Worm (Caenorhabditis elegans) whole organism, early embryonic: Measurements from ENCODE around the gene parp-2.
A peak's percentile ranks its signal among the peaks of the same experiment; 100 is the strongest.

Source experiments
- B0310.2 ChIP-seq: sonication (generic microtip); optimal IDR thresholded peaks from 2 replicates; lab custom pipeline; 2016; ENCODE audit warnings: mild to moderate bottlenecking, missing genetic modification characterization, missing compliant biosample characterization
- F13C5.2 ChIP-seq: sonication (generic microtip); optimal IDR thresholded peaks from 2 replicates; lab custom pipeline; 2017; ENCODE audit warnings: mild to moderate bottlenecking, missing genetic modification characterization, inconsistent platforms, missing compliant biosample characterization
- aly-1 ChIP-seq: sonication (generic microtip); optimal IDR thresholded peaks from 2 replicates; lab custom pipeline; 2016; ENCODE audit warnings: missing genetic modification characterization, missing compliant biosample characterization
- ama-1 ChIP-seq: fragments of 150-350 bp; optimal IDR thresholded peaks from 2 replicates; lab custom pipeline; 2014
- ceh-13 ChIP-seq: fragments of 200-800 bp; sonication (Bioruptor generic); optimal IDR thresholded peaks from 2 replicates; lab custom pipeline; 2018; ENCODE audit warnings: mild to moderate bottlenecking, missing genetic modification characterization, missing compliant biosample characterization
- ceh-36 ChIP-seq: sonication (generic microtip); optimal IDR thresholded peaks from 2 replicates; lab custom pipeline; 2016; ENCODE audit warnings: missing genetic modification characterization, inconsistent platforms, missing compliant biosample characterization
- ets-7 ChIP-seq: sonication (generic microtip); optimal IDR thresholded peaks from 2 replicates; lab custom pipeline; 2016; ENCODE audit warnings: missing genotype, missing genetic modification characterization, missing compliant biosample characterization
- flt-1 ChIP-seq: fragments of 200-800 bp; sonication (Bioruptor generic); IDR thresholded peaks from 2 replicates; pipeline ENCODE4 v1.3.6; 2022; ENCODE audit warnings: missing genetic modification characterization, missing compliant biosample characterization
- hmbx-1 ChIP-seq: sonication (generic microtip); optimal IDR thresholded peaks from 2 replicates; lab custom pipeline; 2016; ENCODE audit warnings: mild to moderate bottlenecking, missing genetic modification characterization, missing compliant biosample characterization
- hmg-4 ChIP-seq: fragments of 200-800 bp; sonication (Bioruptor generic); optimal IDR thresholded peaks from 2 replicates; lab custom pipeline; 2018; ENCODE audit warnings: mild to moderate bottlenecking, missing genetic modification characterization, missing compliant biosample characterization
- hnd-1 ChIP-seq: sonication (generic microtip); optimal IDR thresholded peaks from 2 replicates; lab custom pipeline; 2016; ENCODE audit warnings: missing genetic modification characterization, missing compliant biosample characterization
- pes-1 ChIP-seq: fragments of 200-800 bp; sonication (Bioruptor generic); IDR thresholded peaks from 2 replicates; pipeline ENCODE4 v1.3.6; 2022; ENCODE audit warnings: missing genetic modification reagents, missing genetic modification characterization, missing compliant biosample characterization
- scrt-1 ChIP-seq: fragments of 200-800 bp; sonication (Bioruptor generic); IDR thresholded peaks from 2 replicates; pipeline ENCODE4 v1.3.6; 2022; ENCODE audit warnings: missing genetic modification characterization, missing compliant biosample characterization
- sea-1 ChIP-seq: fragments of 200-800 bp; sonication (Bioruptor generic); conservative IDR thresholded peaks from 2 replicates; pipeline ENCODE4 v1.3.6; 2022; ENCODE audit warnings: missing genetic modification characterization, missing compliant biosample characterization
- tbx-11 ChIP-seq: fragments of 200-800 bp; sonication (Bioruptor generic); IDR thresholded peaks from 2 replicates; pipeline ENCODE4 v1.3.6; 2022; ENCODE audit warnings: missing genetic modification characterization, missing compliant biosample characterization
- tbx-37 ChIP-seq: fragments of 200-800 bp; sonication (Bioruptor generic); conservative IDR thresholded peaks from 2 replicates; pipeline ENCODE4 v1.3.6; 2022; ENCODE audit warnings: missing genetic modification reagents, missing genetic modification characterization, missing compliant biosample characterization
- tra-4 ChIP-seq: sonication (generic microtip); optimal IDR thresholded peaks from 2 replicates; lab custom pipeline; 2017; ENCODE audit warnings: missing genetic modification characterization, missing compliant biosample characterization

parp-2 gene

ce11 chrII:9557437-9558150 is 35.2 kb upstream of the parp-2 start, which contains the start of gene zfp-2:
TSS of gene zfp-2 (plus strand) at chrII:9557650.
- peak; percentile 8 for TF ChIP-seq F13C5.2 (tag; lab: Kevin White, UChicago)
- no peak for TF ChIP-seq ama-1 (lab: Kevin White, UChicago)
- no peak for TF ChIP-seq tbx-37

- TF ChIP-seq ama-1 (lab: Kevin White, UChicago) = no peak
- TF ChIP-seq hmbx-1 = no peak
Observed at ce11 chrII:9558906-9559305, 33.9 kb upstream of the parp-2 start.

- TF ChIP-seq flt-1 (GFP tag; lab: Robert Waterston, UW) (no peak), aly-1 (tag; lab: Kevin White, UChicago) (no peak), tra-4 (tag; lab: Kevin White, UChicago) (no peak), F13C5.2 (tag; lab: Kevin White, UChicago) (no peak), sea-1 (GFP tag; lab: Robert Waterston, UW) (no peak), ceh-36 (tag; lab: Kevin White, UChicago) (no peak), tbx-11 (GFP tag; lab: Robert Waterston, UW) (no peak), ama-1 (lab: Kevin White, UChicago) (no peak), hmg-4 (GFP tag; lab: Kevin White, UChicago) (no peak), hmbx-1 (no peak), tbx-37 (no peak), ceh-13 (GFP tag; lab: Kevin White, UChicago) (no peak), ets-7 (no peak), scrt-1 (GFP tag; lab: Robert Waterston, UW) (no peak)
Observed at ce11 chrII:9559929-9560328, 32.9 kb upstream of the parp-2 start, which contains the start of gene F35H8.4. TSS of gene F35H8.4 (minus strand) at chrII:9560029.

ce11 chrII:9560895-9561294 is 31.9 kb upstream of the parp-2 start:
- no peak for TF ChIP-seq flt-1 (GFP tag; lab: Robert Waterston, UW)

- peak; percentile 94 for TF ChIP-seq ceh-36 (tag; lab: Kevin White, UChicago)
- peak; percentile 79 for TF ChIP-seq hnd-1 (tag; lab: Kevin White, UChicago)
- TF ChIP-seq F13C5.2 (tag; lab: Kevin White, UChicago) = peak; percentile 95
- peak; percentile 92 for TF ChIP-seq sea-1 (GFP tag; lab: Robert Waterston, UW)
- peak; percentile 92 for TF ChIP-seq tbx-37
- TF ChIP-seq flt-1 (GFP tag; lab: Robert Waterston, UW) = peak; percentile 95
- peak; percentile 84 for TF ChIP-seq ets-7
- peak; percentile 55 for TF ChIP-seq tra-4 (tag; lab: Kevin White, UChicago)
- TF ChIP-seq aly-1 (tag; lab: Kevin White, UChicago) = peak; percentile 95
- peak; percentile 86 for TF ChIP-seq hmg-4 (GFP tag; lab: Kevin White, UChicago)
- peak; percentile 95 for TF ChIP-seq tbx-11 (GFP tag; lab: Robert Waterston, UW)
- TF ChIP-seq pes-1 (GFP tag; lab: Robert Waterston, UW) = peak; percentile 95
- peak; percentile 91 for TF ChIP-seq B0310.2
- peak; percentile 70 for TF ChIP-seq hmbx-1
- TF ChIP-seq ceh-13 (GFP tag; lab: Kevin White, UChicago) = peak; percentile 90
- TF ChIP-seq ama-1 (lab: Kevin White, UChicago) = no peak
- TF ChIP-seq scrt-1 (GFP tag; lab: Robert Waterston, UW) = peak; percentile 93
Observed at ce11 chrII:9566045-9566444, 26.8 kb upstream of the parp-2 start.

ce11 chrII:9573412-9573811 is 19.4 kb upstream of the parp-2 start:
- TF ChIP-seq ama-1 (lab: Kevin White, UChicago) = no peak
- no peak for TF ChIP-seq ets-7
- TF ChIP-seq hnd-1 (tag; lab: Kevin White, UChicago) = no peak
- no peak for TF ChIP-seq tbx-11 (GFP tag; lab: Robert Waterston, UW)
- TF ChIP-seq F13C5.2 (tag; lab: Kevin White, UChicago) = no peak
- TF ChIP-seq sea-1 (GFP tag; lab: Robert Waterston, UW) = no peak
- TF ChIP-seq scrt-1 (GFP tag; lab: Robert Waterston, UW) = no peak
- TF ChIP-seq pes-1 (GFP tag; lab: Robert Waterston, UW) = no peak
- TF ChIP-seq aly-1 (tag; lab: Kevin White, UChicago) = no peak
- TF ChIP-seq ceh-13 (GFP tag; lab: Kevin White, UChicago) = no peak
- TF ChIP-seq tra-4 (tag; lab: Kevin White, UChicago) = no peak
- TF ChIP-seq ceh-36 (tag; lab: Kevin White, UChicago) = no peak
- no peak for TF ChIP-seq hmg-4 (GFP tag; lab: Kevin White, UChicago)
- no peak for TF ChIP-seq B0310.2
- no peak for TF ChIP-seq tbx-37

- TF ChIP-seq hmg-4 (GFP tag; lab: Kevin White, UChicago) (peak; percentile 39), F13C5.2 (tag; lab: Kevin White, UChicago) (peak; percentile 20), ceh-13 (GFP tag; lab: Kevin White, UChicago) (no peak)
Observed at ce11 chrII:9574406-9574805, 18.4 kb upstream of the parp-2 start.

- TF ChIP-seq tbx-11 (GFP tag; lab: Robert Waterston, UW) = no peak
- TF ChIP-seq ceh-13 (GFP tag; lab: Kevin White, UChicago) = no peak
- no peak for TF ChIP-seq tbx-37
- no peak for TF ChIP-seq hmbx-1
- no peak for TF ChIP-seq ets-7
- TF ChIP-seq flt-1 (GFP tag; lab: Robert Waterston, UW) = no peak
- no peak for TF ChIP-seq tra-4 (tag; lab: Kevin White, UChicago)
- TF ChIP-seq scrt-1 (GFP tag; lab: Robert Waterston, UW) = no peak
- no peak for TF ChIP-seq B0310.2
- no peak for TF ChIP-seq ama-1 (lab: Kevin White, UChicago)
- TF ChIP-seq ceh-36 (tag; lab: Kevin White, UChicago) = no peak
- no peak for TF ChIP-seq pes-1 (GFP tag; lab: Robert Waterston, UW)
- no peak for TF ChIP-seq aly-1 (tag; lab: Kevin White, UChicago)
- no peak for TF ChIP-seq hnd-1 (tag; lab: Kevin White, UChicago)
- no peak for TF ChIP-seq F13C5.2 (tag; lab: Kevin White, UChicago)
- TF ChIP-seq sea-1 (GFP tag; lab: Robert Waterston, UW) = no peak
- no peak for TF ChIP-seq hmg-4 (GFP tag; lab: Kevin White, UChicago)
Observed at ce11 chrII:9575670-9576069, 17.2 kb upstream of the parp-2 start, which contains the start of gene exc-7. TSS of gene exc-7 (plus strand) at chrII:9575970.
